Fruit fly (Drosophila melanogaster) whole organism, wandering third instar larva: ENCODE data around the gene CG6576.

Experiments
- CG32264 ChIP-seq: fragments of 200-800 bp; sonication (Bioruptor generic); optimal IDR thresholded peaks from 2 replicates; lab custom pipeline; 2016; ENCODE audit warnings: missing biosample characterization, missing genetic modification characterization
- Dfd ChIP-seq: fragments of >200 bp; optimal IDR thresholded peaks from 2 replicates; lab custom pipeline; 2017; ENCODE audit warnings: missing biosample characterization, missing genetic modification characterization
- Dif ChIP-seq: fragments of 200-275, 200-300 bp; sonication (Bioruptor generic); optimal IDR thresholded peaks from 2 replicates; lab custom pipeline; 2018; ENCODE audit warnings: missing biosample characterization, missing genetic modification characterization; ENCODE audit not compliant: partially characterized antibody
- Hnf4 ChIP-seq: fragments of 200-800 bp; sonication (Bioruptor generic); optimal IDR thresholded peaks from 2 replicates; lab custom pipeline; 2016; ENCODE audit warnings: missing biosample characterization, mild to moderate bottlenecking, missing genetic modification characterization
- pan ChIP-seq: fragments of >200 bp; optimal IDR thresholded peaks from 2 replicates; lab custom pipeline; 2017
- psq ChIP-seq: fragments of 200-800 bp; sonication (Bioruptor generic); optimal IDR thresholded peaks from 3 replicates; lab custom pipeline; 2017; ENCODE audit warnings: missing biosample characterization, mild to moderate bottlenecking, missing genetic modification characterization, moderate library complexity
- usp ChIP-seq: fragments of >200 bp; optimal IDR thresholded peaks from 2 replicates; lab custom pipeline; 2017; ENCODE audit warnings: missing biosample characterization, missing genetic modification characterization

dm6 chr3L:8725674-8726073 is 30.1 kb upstream of the CG6576 start, which contains the start of gene CG43965:
- TF ChIP-seq Dfd (GFP tag; lab: Kevin White, UChicago): no peak
- TF ChIP-seq Dif (GFP tag; lab: Kevin White, UChicago): no peak
- no peak for TF ChIP-seq CG32264 (GFP tag; lab: Kevin White, UChicago)
- no peak for TF ChIP-seq usp
- no peak for TF ChIP-seq Hnf4
- no peak for TF ChIP-seq pan (lab: Kevin White, UChicago)
- no peak for TF ChIP-seq psq (GFP tag; lab: Kevin White, UChicago)
